Worm (Caenorhabditis elegans) whole organism, L4/young adult: ENCODE results near the gene pals-38.

Source experiments
- W03F9.2 ChIP-seq: fragments of 150-350 bp; optimal IDR thresholded peaks from 2 replicates; lab custom pipeline; 2014; ENCODE audit warnings: missing biosample characterization, missing genetic modification characterization
- him-1 ChIP-seq: sonication (generic microtip); optimal IDR thresholded peaks from 2 replicates; lab custom pipeline; 2016; ENCODE audit warnings: missing genotype, missing genetic modification reagents, missing genetic modification characterization, missing compliant biosample characterization

DNA sequence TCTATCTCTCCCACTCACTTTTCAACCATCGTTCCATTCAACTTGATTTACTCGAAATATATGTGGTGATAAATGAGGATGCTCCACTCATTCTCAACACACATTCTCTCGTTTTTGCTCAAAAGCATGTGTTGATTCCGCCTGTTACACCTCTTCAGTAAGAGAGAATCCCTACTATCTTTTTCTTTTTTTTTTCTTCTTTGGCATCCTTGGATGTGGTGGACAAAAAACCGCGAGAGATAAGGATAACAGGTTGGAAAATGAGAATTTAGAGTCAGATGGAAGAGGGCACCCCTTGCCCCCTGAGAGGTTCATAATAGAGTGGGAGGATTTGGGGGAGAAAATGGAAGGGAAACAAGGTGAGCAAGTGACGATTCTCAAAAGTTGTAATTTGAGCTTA, 32.2 kb upstream of the pals-38 start:
- TF ChIP-seq W03F9.2 (tag; lab: Kevin White, UChicago) = no peak
- no peak for TF ChIP-seq him-1 (tag; lab: Kevin White, UChicago)
